Fruit fly (Drosophila melanogaster) whole organism, embryonic: Measurements from ENCODE around the gene CG46460.

Experiments
- Antp ChIP-seq: fragments of 200-800 bp; sonication (Bioruptor generic); optimal IDR thresholded peaks from 3 replicates; lab custom pipeline; 2016; ENCODE audit warnings: missing biosample characterization, missing genetic modification characterization
- Bgb ChIP-seq: fragments of 200-800 bp; sonication (Bioruptor generic); IDR thresholded peaks from 2 replicates; pipeline ENCODE4 v1.3.6; 2022; ENCODE audit warnings: missing biosample characterization, missing genetic modification characterization; ENCODE audit not compliant: partially characterized antibody
- CG1233 ChIP-seq: fragments of 200-800 bp; sonication (Bioruptor generic); optimal IDR thresholded peaks from 4 replicates; lab custom pipeline; 2018; ENCODE audit warnings: missing biosample characterization, mild to moderate bottlenecking, missing genetic modification characterization
- CG13624 ChIP-seq: fragments of 200-800 bp; sonication (Bioruptor generic); optimal IDR thresholded peaks from 2 replicates; lab custom pipeline; 2016; ENCODE audit warnings: missing biosample characterization, missing genetic modification characterization
- CG17612 ChIP-seq: fragments of 200-800 bp; sonication (Bioruptor generic); IDR thresholded peaks from 2 replicates; pipeline ENCODE4 v1.3.6; 2022; ENCODE audit warnings: missing biosample characterization, missing genetic modification characterization
- CG17912 ChIP-seq: fragments of 200-800 bp; sonication (Bioruptor generic); optimal IDR thresholded peaks from 2 replicates; lab custom pipeline; 2018; ENCODE audit warnings: missing biosample characterization, mild to moderate bottlenecking, missing genetic modification characterization
- CG18476 ChIP-seq: fragments of 200-800 bp; sonication (Bioruptor generic); optimal IDR thresholded peaks from 2 replicates; lab custom pipeline; 2016; ENCODE audit warnings: missing biosample characterization, mild to moderate bottlenecking, missing genetic modification characterization
- CG18764 ChIP-seq: fragments of 200-800 bp; sonication (Bioruptor generic); optimal IDR thresholded peaks from 3 replicates; lab custom pipeline; 2016; ENCODE audit warnings: missing biosample characterization, missing genetic modification characterization
- CG2678 ChIP-seq: fragments of 200-800 bp; sonication (Bioruptor generic); optimal IDR thresholded peaks from 3 replicates; lab custom pipeline; 2019; ENCODE audit warnings: missing biosample characterization, mild to moderate bottlenecking, missing genetic modification characterization, moderate library complexity
- CG33213 ChIP-seq: fragments of 200-800 bp; sonication (Bioruptor generic); optimal IDR thresholded peaks from 3 replicates; lab custom pipeline; 2016; ENCODE audit warnings: missing biosample characterization, missing genetic modification characterization
- CG4282 ChIP-seq: fragments of 200-800 bp; sonication (Bioruptor generic); optimal IDR thresholded peaks from 2 replicates; lab custom pipeline; 2016; ENCODE audit warnings: missing biosample characterization, missing genetic modification characterization
- CG4360 ChIP-seq: fragments of 200-800 bp; sonication (Bioruptor generic); IDR thresholded peaks from 2 replicates; pipeline ENCODE4 v1.3.6; 2022; ENCODE audit warnings: missing biosample characterization, missing genetic modification characterization
- CG7786 ChIP-seq: fragments of 200-800 bp; sonication (Bioruptor generic); optimal IDR thresholded peaks from 2 replicates; lab custom pipeline; 2016; ENCODE audit warnings: missing biosample characterization, missing genetic modification characterization
- CG8290 ChIP-seq, 3 experiments: fragments of 200-800 bp; sonication (Bioruptor generic); optimal IDR thresholded peaks; 2 replicates each; lab custom pipeline; 2016 to 2019; ENCODE audit warnings: missing biosample characterization in 3 of 3, missing genetic modification characterization in 3 of 3, mild to moderate bottlenecking in 2 of 3, moderate library complexity in 1 of 3
- CG8924 ChIP-seq: fragments of 200-800 bp; optimal IDR thresholded peaks from 3 replicates; lab custom pipeline; 2019; ENCODE audit warnings: missing biosample characterization, mild to moderate bottlenecking, missing genetic modification characterization, moderate library complexity
- Dll ChIP-seq: fragments of 200-800 bp; sonication (Bioruptor generic); IDR thresholded peaks from 4 replicates; pipeline ENCODE4 v1.3.6; 2022; ENCODE audit warnings: missing biosample characterization, missing genetic modification characterization; ENCODE audit not compliant: partially characterized antibody
- H2.0 ChIP-seq: fragments of 200-800 bp; sonication (Bioruptor generic); IDR thresholded peaks from 2 replicates; pipeline ENCODE4 v1.3.6; 2022; ENCODE audit warnings: missing biosample characterization, missing genetic modification characterization
- Kr ChIP-seq: fragments of 200-800 bp; sonication (Bioruptor generic); optimal IDR thresholded peaks from 2 replicates; lab custom pipeline; 2017; ENCODE audit warnings: missing biosample characterization, mild to moderate bottlenecking, missing genetic modification characterization
- MBD-R2 ChIP-seq: fragments of 200-800 bp; sonication (Bioruptor generic); IDR thresholded peaks from 2 replicates; pipeline ENCODE4 v1.3.6; 2022; ENCODE audit warnings: missing biosample characterization, missing genetic modification characterization
- Mrtf ChIP-seq: fragments of 200-800 bp; sonication (Bioruptor generic); IDR thresholded peaks from 3 replicates; pipeline ENCODE4 v1.3.6; 2022; ENCODE audit warnings: missing biosample characterization, missing genetic modification characterization
- PHDP ChIP-seq: fragments of 200-800 bp; sonication (Bioruptor generic); optimal IDR thresholded peaks from 3 replicates; lab custom pipeline; 2018; ENCODE audit warnings: missing biosample characterization, mild to moderate bottlenecking, missing genetic modification characterization, moderate library complexity
- Pdp1 ChIP-seq, 2 experiments: fragments of 200-800 bp; sonication (Bioruptor generic); optimal IDR thresholded peaks; 3 replicates each; lab custom pipeline; 2016; ENCODE audit warnings: missing biosample characterization in 2 of 2, missing genetic modification characterization in 2 of 2, mild to moderate bottlenecking in 1 of 2, moderate library complexity in 1 of 2
- Scr ChIP-seq: fragments of 200-800 bp; sonication (Bioruptor generic); IDR thresholded peaks from 2 replicates; pipeline ENCODE4 v1.3.6; 2022; ENCODE audit warnings: missing biosample characterization, missing genetic modification characterization; ENCODE audit not compliant: partially characterized antibody
- Stat92E ChIP-seq, 3 experiments: fragments of >200 bp in 2 of 3; fragments of 200-800 bp in 1 of 3; sonication (Bioruptor generic) in 1 of 3; optimal IDR thresholded peaks; 2 replicates each; lab custom pipeline; 2017 to 2019; ENCODE audit warnings: missing biosample characterization in 3 of 3, missing genetic modification characterization in 3 of 3, mild to moderate bottlenecking in 1 of 3, moderate library complexity in 1 of 3
- TFAM ChIP-seq: fragments of 200-800 bp; sonication (Bioruptor generic); optimal IDR thresholded peaks from 2 replicates; lab custom pipeline; 2017; ENCODE audit warnings: missing biosample characterization, missing genetic modification characterization, inconsistent platforms
- Trl ChIP-seq, 3 experiments: fragments of >200 bp in 2 of 3; fragments of 200-800 bp in 1 of 3; sonication (Bioruptor generic) in 1 of 3; optimal IDR thresholded peaks; 2 replicates in 1 of 3; 3 replicates in 2 of 3; lab custom pipeline; 2016 to 2017; ENCODE audit warnings: missing biosample characterization in 1 of 3, missing genetic modification characterization in 1 of 3
- ac ChIP-seq: fragments of 200-800 bp; sonication (Bioruptor generic); optimal IDR thresholded peaks from 3 replicates; lab custom pipeline; 2017; ENCODE audit warnings: missing biosample characterization, mild to moderate bottlenecking, missing genetic modification characterization
- aop ChIP-seq: fragments of 200-800 bp; sonication (Bioruptor generic); IDR thresholded peaks from 2 replicates; pipeline ENCODE4 v1.3.6; 2022; ENCODE audit warnings: missing biosample characterization, missing genetic modification characterization
- ato ChIP-seq: fragments of 200-800 bp; sonication (Bioruptor generic); IDR thresholded peaks from 2 replicates; pipeline ENCODE4 v1.3.6; 2022; ENCODE audit warnings: missing biosample characterization, missing genetic modification characterization; ENCODE audit not compliant: partially characterized antibody
- bsh ChIP-seq, 2 experiments: fragments of 200-800 bp; sonication (Bioruptor generic); optimal IDR thresholded peaks; 2 replicates each; lab custom pipeline; 2017 to 2018; ENCODE audit warnings: mild to moderate bottlenecking in 2 of 2, missing biosample characterization in 2 of 2, missing genetic modification characterization in 2 of 2, moderate library complexity in 1 of 2
- dysf ChIP-seq: fragments of 200-800 bp; sonication (Bioruptor generic); IDR thresholded peaks from 3 replicates; pipeline ENCODE4 v1.3.6; 2022; ENCODE audit warnings: missing biosample characterization, missing genetic modification characterization
- gro ChIP-seq: fragments of 200-800 bp; sonication (Bioruptor generic); optimal IDR thresholded peaks from 2 replicates; lab custom pipeline; 2016; ENCODE audit warnings: missing biosample characterization, missing genetic modification characterization
- gt ChIP-seq: fragments of 200-800 bp; sonication (Bioruptor generic); IDR thresholded peaks from 2 replicates; pipeline ENCODE4 v1.3.6; 2022; ENCODE audit warnings: missing biosample characterization, missing genetic modification characterization
- kay ChIP-seq: fragments of 200-800 bp; sonication (Bioruptor generic); optimal IDR thresholded peaks from 2 replicates; lab custom pipeline; 2016; ENCODE audit warnings: missing biosample characterization, missing genetic modification characterization
- klu ChIP-seq: fragments of 200-800 bp; sonication (Bioruptor generic); IDR thresholded peaks from 2 replicates; pipeline ENCODE4 v1.3.6; 2022; ENCODE audit warnings: missing biosample characterization, missing genetic modification characterization
- luna ChIP-seq: fragments of 200-800 bp; sonication (Bioruptor generic); optimal IDR thresholded peaks from 2 replicates; lab custom pipeline; 2016; ENCODE audit warnings: missing biosample characterization, missing genetic modification characterization
- nerfin-2 ChIP-seq: fragments of 200-800 bp; sonication (Bioruptor generic); IDR thresholded peaks from 2 replicates; pipeline ENCODE4 v1.3.6; 2022; ENCODE audit warnings: missing biosample characterization, missing genetic modification characterization; ENCODE audit not compliant: partially characterized antibody
- pan ChIP-seq, 4 experiments: fragments of >200 bp in 3 of 4; fragments of 200-800 bp in 1 of 4; sonication (Bioruptor generic) in 1 of 4; optimal IDR thresholded peaks in 3 of 4; IDR thresholded peaks in 1 of 4; 2 replicates each; pipeline versions ENCODE4 v1.3.6 to Lab custom; 2017 to 2022; ENCODE audit warnings: missing biosample characterization in 2 of 4, missing genetic modification characterization in 2 of 4, mixed read lengths in 1 of 4
- psq ChIP-seq: fragments of 200-800 bp; sonication (Bioruptor generic); optimal IDR thresholded peaks from 2 replicates; lab custom pipeline; 2017; ENCODE audit warnings: missing biosample characterization, missing genetic modification characterization
- sc ChIP-seq, 3 experiments: fragments of >200 bp in 2 of 3; fragments of 200-800 bp in 1 of 3; sonication (Bioruptor generic) in 1 of 3; optimal IDR thresholded peaks; 2 replicates in 2 of 3; 3 replicates in 1 of 3; lab custom pipeline; 2017; ENCODE audit warnings: mild to moderate bottlenecking in 1 of 3, missing biosample characterization in 1 of 3, missing genetic modification characterization in 1 of 3, missing genetic modification reagents in 1 of 3
- schlank ChIP-seq: fragments of 200-800 bp; sonication (Bioruptor generic); optimal IDR thresholded peaks from 2 replicates; lab custom pipeline; 2018; ENCODE audit warnings: missing biosample characterization, mild to moderate bottlenecking, missing genetic modification characterization
- seq ChIP-seq: fragments of 200-800 bp; sonication (Bioruptor generic); IDR thresholded peaks from 2 replicates; pipeline ENCODE4 v1.3.6; 2022; ENCODE audit warnings: missing biosample characterization, missing genetic modification characterization
- tio ChIP-seq: fragments of 200-800 bp; sonication (Bioruptor generic); optimal IDR thresholded peaks from 2 replicates; lab custom pipeline; 2017; ENCODE audit warnings: missing biosample characterization, missing genetic modification characterization, inconsistent platforms
- tll ChIP-seq, 2 experiments: fragments of 200-800 bp in 1 of 2; fragments of >200 bp in 1 of 2; sonication (Bioruptor generic) in 1 of 2; optimal IDR thresholded peaks; 2 replicates each; lab custom pipeline; 2017 to 2019; ENCODE audit warnings: missing biosample characterization in 2 of 2, missing genetic modification characterization in 2 of 2, mild to moderate bottlenecking in 1 of 2, moderate library complexity in 1 of 2
- ttk ChIP-seq: fragments of 200-800 bp; sonication (Bioruptor generic); IDR thresholded peaks from 2 replicates; pipeline ENCODE4 v2.1.2; 2022; ENCODE audit warnings: missing biosample characterization, missing genetic modification characterization
- wek ChIP-seq: fragments of 200-800 bp; sonication (Bioruptor generic); optimal IDR thresholded peaks from 3 replicates; lab custom pipeline; 2018; ENCODE audit warnings: missing biosample characterization, mild to moderate bottlenecking, missing genetic modification characterization, moderate library complexity
- zen ChIP-seq: fragments of 200-800 bp; sonication (Bioruptor generic); optimal IDR thresholded peaks from 3 replicates; lab custom pipeline; 2018; ENCODE audit warnings: missing biosample characterization, mild to moderate bottlenecking, missing genetic modification characterization, moderate library complexity

The CG46460 gene

DNA sequence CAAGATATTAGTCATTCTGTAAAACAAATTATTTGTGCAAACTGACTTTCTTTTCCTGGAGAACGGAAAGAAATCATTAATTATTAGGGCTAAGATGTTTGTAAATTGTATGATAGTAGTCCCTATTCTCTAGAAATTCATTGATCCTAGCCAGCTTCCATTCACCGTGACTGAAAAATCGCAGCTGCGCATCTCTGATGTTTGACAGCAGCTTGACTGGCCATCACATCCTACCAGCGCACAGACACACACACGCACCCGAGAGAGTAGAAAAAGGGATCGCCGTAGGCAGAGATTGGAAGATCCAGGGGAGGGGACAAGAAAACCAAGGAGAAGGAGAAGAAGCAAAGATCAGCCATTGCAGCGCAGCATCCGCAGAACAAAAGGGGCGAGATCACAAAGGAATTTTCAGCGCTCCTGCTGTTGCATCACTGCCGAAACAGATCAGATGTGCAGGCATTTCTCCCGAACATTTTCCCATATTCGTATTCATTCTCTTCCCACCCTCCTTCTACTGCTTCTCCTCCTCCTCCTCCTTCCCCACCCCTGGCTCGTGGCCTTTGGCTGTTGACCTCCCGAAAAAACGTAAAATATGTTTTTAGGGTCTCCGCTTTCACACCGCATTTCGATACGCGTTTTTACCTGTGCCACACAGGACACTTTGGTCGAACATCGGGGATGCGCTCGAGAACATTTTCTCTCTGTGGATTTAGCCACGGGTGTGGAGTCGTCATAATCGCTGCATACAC, 25.9 kb upstream of the CG46460 start:
- TF ChIP-seq ac: no peak
- TF ChIP-seq bsh (GFP tag; optimal IDR thresholded peaks at IDR 0.05; lab: Kevin White, UChicago): no peak
- TF ChIP-seq CG33213 (GFP tag; lab: Kevin White, UChicago): no peak
- no peak for TF ChIP-seq aop (GFP tag; lab: Robert Waterston, UW)
- TF ChIP-seq nerfin-2 (GFP tag; lab: Robert Waterston, UW): no peak
- TF ChIP-seq gro (GFP tag; lab: Kevin White, UChicago): no peak
- TF ChIP-seq Kr (GFP tag; lab: Kevin White, UChicago): peak; percentile 41
- no peak for TF ChIP-seq klu (GFP tag; lab: Robert Waterston, UW)
- TF ChIP-seq gt (GFP tag; lab: Robert Waterston, UW): no peak
- TF ChIP-seq psq (GFP tag; lab: Kevin White, UChicago): peak; percentile 74
- TF ChIP-seq TFAM (GFP tag; lab: Kevin White, UChicago): no peak
- no peak for TF ChIP-seq Scr (GFP tag; lab: Robert Waterston, UW)
- peak; percentile 60 for TF ChIP-seq CG4360 (GFP tag; lab: Robert Waterston, UW)
- no peak for TF ChIP-seq wek (GFP tag; lab: Kevin White, UChicago)
- no peak for TF ChIP-seq pan (optimal IDR thresholded peaks at IDR 0.05; lab: Kevin White, UChicago)
- no peak for TF ChIP-seq pan (GFP tag; optimal IDR thresholded peaks at IDR 0.05 in 1 of 2, IDR thresholded peaks at IDR 0.05 in 1 of 2)
- no peak for TF ChIP-seq CG7786 (GFP tag; lab: Kevin White, UChicago)
- TF ChIP-seq ato (GFP tag; lab: Robert Waterston, UW): no peak
- no peak for TF ChIP-seq schlank (tag; lab: Kevin White, UChicago)
- no peak for TF ChIP-seq CG18476 (GFP tag; lab: Kevin White, UChicago)
- no peak for TF ChIP-seq CG18764
- TF ChIP-seq zen (tag; lab: Kevin White, UChicago): no peak
- no peak for TF ChIP-seq CG8924 (tag; lab: Kevin White, UChicago)
- TF ChIP-seq sc (optimal IDR thresholded peaks at IDR 0.05; lab: Kevin White, UChicago): no peak
- no peak for TF ChIP-seq sc (GFP tag; optimal IDR thresholded peaks at IDR 0.05; lab: Kevin White, UChicago)
- TF ChIP-seq Mrtf (GFP tag; lab: Robert Waterston, UW): no peak
- no peak for TF ChIP-seq PHDP (tag; lab: Kevin White, UChicago)
- TF ChIP-seq CG13624 (GFP tag; lab: Kevin White, UChicago): no peak
- no peak for TF ChIP-seq MBD-R2
- no peak for TF ChIP-seq luna (GFP tag; lab: Kevin White, UChicago)
- no peak for TF ChIP-seq Bgb (GFP tag; lab: Robert Waterston, UW)
- peak; percentile 4 for TF ChIP-seq CG1233 (GFP tag; lab: Kevin White, UChicago)
- TF ChIP-seq H2.0: no peak
- TF ChIP-seq Pdp1 (GFP tag; optimal IDR thresholded peaks at IDR 0.05; lab: Kevin White, UChicago): peak in 1 of 2 experiments; percentile 29
- TF ChIP-seq seq (GFP tag; lab: Robert Waterston, UW): no peak
- no peak for TF ChIP-seq Antp
- no peak for TF ChIP-seq CG8290 (GFP tag; optimal IDR thresholded peaks at IDR 0.05; lab: Kevin White, UChicago)
- TF ChIP-seq CG8290 (tag; optimal IDR thresholded peaks at IDR 0.05; lab: Kevin White, UChicago): no peak
- no peak for TF ChIP-seq ttk (GFP tag; lab: Robert Waterston, UW)
- no peak for TF ChIP-seq CG17612 (GFP tag; lab: Robert Waterston, UW)
- no peak for TF ChIP-seq CG2678 (tag; lab: Kevin White, UChicago)
- TF ChIP-seq dysf (GFP tag; lab: Robert Waterston, UW): no peak
- no peak for TF ChIP-seq CG4282 (GFP tag; lab: Kevin White, UChicago)
- no peak for TF ChIP-seq Stat92E (GFP tag; optimal IDR thresholded peaks at IDR 0.05; lab: Kevin White, UChicago)
- TF ChIP-seq tio (GFP tag; lab: Kevin White, UChicago): no peak
- no peak for TF ChIP-seq CG17912 (GFP tag; lab: Kevin White, UChicago)
- TF ChIP-seq kay (GFP tag; lab: Kevin White, UChicago): no peak
- no peak for TF ChIP-seq tll (GFP tag; optimal IDR thresholded peaks at IDR 0.05; lab: Kevin White, UChicago)
- TF ChIP-seq Trl (optimal IDR thresholded peaks at IDR 0.05; lab: Kevin White, UChicago): peak in 1 of 2 experiments; percentile 0
- TF ChIP-seq Trl (GFP tag; optimal IDR thresholded peaks at IDR 0.05; lab: Kevin White, UChicago): no peak
- no peak for TF ChIP-seq Dll (GFP tag; lab: Robert Waterston, UW)
